Worm (Caenorhabditis elegans) whole organism, L1 larva: ENCODE measurements around the gene srz-79.

Experiments
- lin-39 ChIP-seq: fragments of 150-350 bp; optimal IDR thresholded peaks from 2 replicates; lab custom pipeline; 2014; ENCODE audit warnings: missing biosample characterization, missing genetic modification reagents, missing genetic modification characterization
- nhr-237 ChIP-seq: fragments of 150-350 bp; optimal IDR thresholded peaks from 2 replicates; lab custom pipeline; 2014; ENCODE audit warnings: missing biosample characterization, missing genetic modification characterization
- nhr-76 ChIP-seq: sonication (generic microtip); optimal IDR thresholded peaks from 2 replicates; lab custom pipeline; 2017; ENCODE audit warnings: missing biosample characterization, missing genetic modification characterization

DNA sequence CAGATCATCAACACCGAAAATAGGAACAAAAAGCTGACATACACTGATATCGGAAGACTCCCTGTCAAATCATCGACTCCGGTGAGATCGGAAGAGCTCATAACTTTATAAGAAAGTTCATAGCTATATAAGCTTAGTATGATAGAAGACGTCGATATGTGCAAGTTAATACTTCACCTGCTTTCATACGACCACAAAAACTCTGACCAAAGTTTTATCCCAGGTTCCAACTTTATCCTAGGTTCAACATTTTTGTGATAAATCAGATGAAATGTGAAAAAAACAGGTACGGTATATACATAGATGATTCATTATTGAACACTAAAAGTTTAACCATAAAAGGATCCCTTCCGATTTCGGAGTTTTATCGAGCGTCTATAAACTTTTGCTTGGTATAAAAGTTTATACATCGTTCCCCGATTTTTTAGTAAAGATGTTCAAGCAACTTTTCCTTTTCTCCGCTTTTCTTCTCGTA is 14.5 kb upstream of the srz-79 start, which contains the start of the genes srz-70 and C09G12.5:
- TF ChIP-seq nhr-237 (tag; lab: Kevin White, UChicago): no peak
- TF ChIP-seq nhr-76 (tag; lab: Kevin White, UChicago): no peak
- no peak for TF ChIP-seq lin-39 (tag; lab: Kevin White, UChicago)
